Worm (Caenorhabditis elegans) whole organism, L4/young adult: Measurements from ENCODE around the gene C05G5.1.

ENCODE experiments used
- W03F9.2 ChIP-seq: fragments of 150-350 bp; optimal IDR thresholded peaks from 2 replicates; lab custom pipeline; 2014; ENCODE audit warnings: missing biosample characterization, missing genetic modification characterization
- dao-5 ChIP-seq: sonication (generic microtip); optimal IDR thresholded peaks from 2 replicates; lab custom pipeline; 2016; ENCODE audit warnings: missing genotype, missing genetic modification characterization, moderate library complexity, missing compliant biosample characterization
- him-1 ChIP-seq: sonication (generic microtip); optimal IDR thresholded peaks from 2 replicates; lab custom pipeline; 2016; ENCODE audit warnings: missing genotype, missing genetic modification reagents, missing genetic modification characterization, missing compliant biosample characterization

Gene C05G5.1

ce11 chrX:14736220-14736619, 3.7 kb downstream of the C05G5.1 start:
- TF ChIP-seq him-1 = no peak

ce11 chrX:14731828-14732331, 8.0 kb downstream of the C05G5.1 start, which contains the start of gene F33C8.4:
TSS of gene F33C8.4 (plus strand) at chrX:14732281.
- no peak for TF ChIP-seq him-1

- TF ChIP-seq W03F9.2 (no peak), dao-5 (tag; lab: Kevin White, UChicago) (no peak), him-1 (no peak)
These were observed 10.6 kb downstream of the C05G5.1 start, which contains the start of gene tsp-8 for ce11 chrX:14729319-14729718. TSS of gene tsp-8 (minus strand) at chrX:14729503.

- TF ChIP-seq W03F9.2 = no peak
- TF ChIP-seq him-1 = no peak
These were observed 15.0 kb downstream of the C05G5.1 start for ce11 chrX:14724935-14725334.

ce11 chrX:14721098-14721497, 18.8 kb downstream of the C05G5.1 start, which contains the start of gene F33C8.2:
TSS of gene F33C8.2 (plus strand) at chrX:14721398.
- no peak for TF ChIP-seq dao-5 (tag; lab: Kevin White, UChicago)
- TF ChIP-seq him-1 = no peak
- no peak for TF ChIP-seq W03F9.2

- TF ChIP-seq dao-5 (tag; lab: Kevin White, UChicago) = no peak
- no peak for TF ChIP-seq him-1
- TF ChIP-seq W03F9.2 = no peak
These were observed 22.1 kb downstream of the C05G5.1 start for ce11 chrX:14717782-14718181.

ce11 chrX:14715459-14715858, 24.5 kb downstream of the C05G5.1 start:
- TF ChIP-seq dao-5 (tag; lab: Kevin White, UChicago) = no peak
- no peak for TF ChIP-seq W03F9.2
- TF ChIP-seq him-1 = no peak

- TF ChIP-seq W03F9.2 (no peak), dao-5 (tag; lab: Kevin White, UChicago) (no peak), him-1 (no peak)
These were observed 28.7 kb downstream of the C05G5.1 start, which contains the start of gene atrn-1 for ce11 chrX:14711168-14711629. TSS of gene atrn-1 (plus strand) at chrX:14711579.

ce11 chrX:14709591-14709990, 30.3 kb downstream of the C05G5.1 start:
- TF ChIP-seq dao-5 (tag; lab: Kevin White, UChicago) (no peak), W03F9.2 (no peak), him-1 (no peak)

ce11 chrX:14708176-14708642, 31.7 kb downstream of the C05G5.1 start:
- TF ChIP-seq him-1 (peak; percentile 93), W03F9.2 (peak; percentile 68), dao-5 (tag; lab: Kevin White, UChicago) (peak; percentile 30)

- no peak for TF ChIP-seq dao-5 (tag; lab: Kevin White, UChicago)
- TF ChIP-seq W03F9.2 = peak; percentile 49
- TF ChIP-seq him-1 = no peak
These were observed 33.1 kb downstream of the C05G5.1 start, which contains the start of gene tmem-184 for ce11 chrX:14706698-14707285. TSS of gene tmem-184 (minus strand) at chrX:14706861.

ce11 chrX:14704933-14705332, 35.0 kb downstream of the C05G5.1 start:
- TF ChIP-seq him-1 (no peak), dao-5 (tag; lab: Kevin White, UChicago) (no peak), W03F9.2 (no peak)

- TF ChIP-seq dao-5 (tag; lab: Kevin White, UChicago) (no peak), W03F9.2 (no peak), him-1 (no peak)
These were observed 38.4 kb downstream of the C05G5.1 start, which contains the start of gene F40E10.5 for ce11 chrX:14701490-14701889. TSS of gene F40E10.5 (plus strand) at chrX:14701790.

ce11 chrX:14699866-14700265, 40.1 kb downstream of the C05G5.1 start, which contains the start of gene hch-1:
TSS of gene hch-1 (minus strand) at chrX:14699977.
- TF ChIP-seq him-1 (no peak), W03F9.2 (no peak), dao-5 (tag; lab: Kevin White, UChicago) (no peak)

ce11 chrX:14695892-14696291, 44.0 kb downstream of the C05G5.1 start:
- no peak for TF ChIP-seq dao-5 (tag; lab: Kevin White, UChicago)
